Worm (Caenorhabditis elegans): ENCODE results near the gene idpp-7.

idpp-7 gene

DNA sequence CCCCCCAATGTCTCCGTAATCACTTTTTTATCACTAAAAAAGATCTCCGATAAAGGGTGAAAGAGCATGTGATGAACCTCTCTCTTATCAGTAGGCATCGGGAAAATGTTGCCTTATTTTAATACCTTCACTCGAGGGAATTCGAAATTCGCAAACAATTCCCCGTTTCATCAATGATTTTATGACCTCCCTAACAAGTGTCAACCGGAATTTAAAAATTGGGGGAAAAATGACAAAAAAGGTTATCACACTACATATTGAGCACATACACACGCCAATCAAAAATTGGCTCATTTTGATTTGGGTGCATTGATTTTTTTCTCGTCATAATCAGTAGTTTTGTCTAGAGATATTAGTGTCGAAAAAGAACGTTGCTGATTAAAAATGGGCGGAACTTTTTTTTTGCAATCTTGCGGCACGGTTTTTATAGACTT lies 30.0 kb upstream of the idpp-7 start:
- TF ChIP-seq sea-1 (GFP tag; conservative IDR thresholded peaks at IDR 0.05) (0 out of 2 replicates have a peak, but pooled peaks have one; percentile 31), flt-1 (GFP tag; IDR thresholded peaks at IDR 0.05) (no peak)

DNA sequence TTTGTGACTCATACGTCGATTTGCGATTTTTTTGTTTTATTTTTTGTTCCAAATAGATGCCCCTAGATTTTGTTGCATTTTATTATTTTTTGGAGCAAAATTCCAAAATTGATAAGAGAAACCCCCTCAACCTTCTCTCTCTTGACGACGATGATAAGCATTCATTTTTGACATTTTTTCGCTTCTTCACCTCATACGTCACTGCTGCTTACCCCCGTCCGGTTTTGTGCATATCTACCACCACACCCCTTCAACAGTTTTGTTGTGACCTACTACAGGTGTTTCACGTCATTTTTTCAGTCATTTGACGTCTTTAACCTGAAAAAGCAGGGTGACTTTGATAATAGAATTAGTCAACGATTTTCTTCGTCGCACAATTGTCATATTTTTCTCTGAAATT lies 20.9 kb upstream of the idpp-7 start:
- TF ChIP-seq hmbx-1 (tag; optimal IDR thresholded peaks at IDR 0.05) (no peak), flt-1 (GFP tag; IDR thresholded peaks at IDR 0.05) (no peak), pes-1 (GFP tag; IDR thresholded peaks at IDR 0.05) (no peak), sea-1 (GFP tag; conservative IDR thresholded peaks at IDR 0.05) (no peak), hnd-1 (tag; optimal IDR thresholded peaks at IDR 0.05) (no peak), aly-1 (tag; optimal IDR thresholded peaks at IDR 0.05) (no peak), ceh-13 (GFP tag; optimal IDR thresholded peaks at IDR 0.05) (no peak), hmg-4 (GFP tag; optimal IDR thresholded peaks at IDR 0.05) (no peak), ets-7 (tag; optimal IDR thresholded peaks at IDR 0.05) (no peak), tra-4 (tag; optimal IDR thresholded peaks at IDR 0.05) (no peak), B0310.2 (tag; optimal IDR thresholded peaks at IDR 0.05) (no peak)

DNA sequence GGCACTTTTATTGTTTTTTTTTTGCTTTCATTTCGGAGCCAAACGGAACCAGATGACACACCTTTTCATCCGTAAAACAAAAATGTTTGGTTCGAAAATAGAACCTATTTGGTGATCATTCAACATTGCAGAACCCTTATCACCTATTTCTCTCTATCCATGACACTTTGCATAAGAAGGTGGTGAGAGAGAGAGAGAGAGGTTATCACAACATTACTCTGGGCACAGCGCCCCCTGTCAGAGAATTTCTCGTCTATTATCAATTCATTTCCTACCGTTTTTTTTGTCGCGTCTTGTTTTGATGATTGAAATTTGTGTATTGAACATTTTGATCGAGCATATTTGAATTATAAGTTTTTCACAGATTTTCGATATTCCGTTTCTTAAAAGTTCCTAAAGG lies 19.6 kb upstream of the idpp-7 start:
- TF ChIP-seq aly-1 (tag; optimal IDR thresholded peaks at IDR 0.05) (no peak), tbx-11 (GFP tag; IDR thresholded peaks at IDR 0.05) (no peak), ceh-36 (tag; optimal IDR thresholded peaks at IDR 0.05) (no peak), F13C5.2 (tag; optimal IDR thresholded peaks at IDR 0.05) (no peak), hnd-1 (tag; optimal IDR thresholded peaks at IDR 0.05) (no peak), hmbx-1 (tag; optimal IDR thresholded peaks at IDR 0.05) (no peak)

DNA sequence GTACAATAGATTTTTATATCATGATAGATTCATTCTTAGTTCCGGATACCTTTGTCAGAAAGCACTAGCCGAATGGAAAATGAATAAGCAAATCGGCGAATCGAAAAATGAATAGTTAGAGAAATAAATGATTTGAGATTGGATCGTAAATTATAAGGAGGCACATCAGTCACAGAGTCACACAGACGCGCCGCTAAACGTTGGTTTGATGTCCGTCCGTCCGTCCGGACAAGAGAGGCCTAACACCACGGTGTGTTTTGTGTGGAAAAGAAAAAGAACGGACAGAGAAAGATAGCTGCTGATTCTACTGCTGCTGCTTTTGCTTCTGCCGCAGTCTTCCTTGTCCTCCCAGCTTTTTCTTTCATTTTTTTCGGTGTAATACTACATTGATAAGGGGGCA lies 18.8 kb upstream of the idpp-7 start:
- TF ChIP-seq F13C5.2 (tag; optimal IDR thresholded peaks at IDR 0.05) (no peak), ama-1 (optimal IDR thresholded peaks at IDR 0.05) (no peak), ets-7 (tag; optimal IDR thresholded peaks at IDR 0.05) (no peak), hmbx-1 (tag; optimal IDR thresholded peaks at IDR 0.05) (no peak), hmg-4 (GFP tag; optimal IDR thresholded peaks at IDR 0.05) (no peak), ceh-36 (tag; optimal IDR thresholded peaks at IDR 0.05) (no peak), tbx-11 (GFP tag; IDR thresholded peaks at IDR 0.05) (no peak), sea-1 (GFP tag; conservative IDR thresholded peaks at IDR 0.05) (no peak), scrt-1 (GFP tag; IDR thresholded peaks at IDR 0.05) (no peak), flt-1 (GFP tag; IDR thresholded peaks at IDR 0.05) (no peak)

DNA sequence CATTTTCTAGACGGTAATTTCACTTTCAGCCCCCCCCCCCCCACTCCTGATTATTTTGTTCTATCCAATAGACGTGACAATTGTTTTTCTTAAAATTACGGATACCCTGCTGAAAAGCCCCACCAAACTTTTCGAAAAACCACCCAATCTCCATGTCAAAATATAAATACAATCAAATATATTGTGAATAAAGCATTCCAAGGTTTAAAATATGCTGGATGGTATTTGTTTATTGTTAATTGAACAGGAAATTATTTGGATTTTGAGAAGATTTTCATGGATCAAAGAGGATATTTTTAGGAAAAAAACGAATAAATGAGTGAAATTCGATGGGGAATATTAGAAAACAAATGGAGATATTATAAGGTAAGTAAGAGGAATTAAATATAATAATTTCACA lies 16.0 kb upstream of the idpp-7 start, which contains the start of gene C27D8.4:
TSS of gene C27D8.4 (plus strand) at position 301 of the 400 bp plus-strand sequence.
- TF ChIP-seq hmbx-1 (tag; optimal IDR thresholded peaks at IDR 0.05) (no peak), ceh-13 (GFP tag; optimal IDR thresholded peaks at IDR 0.05) (no peak), sea-1 (GFP tag; conservative IDR thresholded peaks at IDR 0.05) (no peak), hnd-1 (tag; optimal IDR thresholded peaks at IDR 0.05) (no peak), B0310.2 (tag; optimal IDR thresholded peaks at IDR 0.05) (no peak), tbx-37 (GFP tag; conservative IDR thresholded peaks at IDR 0.05) (no peak), tbx-11 (GFP tag; IDR thresholded peaks at IDR 0.05) (no peak), F13C5.2 (tag; optimal IDR thresholded peaks at IDR 0.05) (no peak), ceh-36 (tag; optimal IDR thresholded peaks at IDR 0.05) (no peak), ets-7 (tag; optimal IDR thresholded peaks at IDR 0.05) (no peak), flt-1 (GFP tag; IDR thresholded peaks at IDR 0.05) (no peak)

DNA sequence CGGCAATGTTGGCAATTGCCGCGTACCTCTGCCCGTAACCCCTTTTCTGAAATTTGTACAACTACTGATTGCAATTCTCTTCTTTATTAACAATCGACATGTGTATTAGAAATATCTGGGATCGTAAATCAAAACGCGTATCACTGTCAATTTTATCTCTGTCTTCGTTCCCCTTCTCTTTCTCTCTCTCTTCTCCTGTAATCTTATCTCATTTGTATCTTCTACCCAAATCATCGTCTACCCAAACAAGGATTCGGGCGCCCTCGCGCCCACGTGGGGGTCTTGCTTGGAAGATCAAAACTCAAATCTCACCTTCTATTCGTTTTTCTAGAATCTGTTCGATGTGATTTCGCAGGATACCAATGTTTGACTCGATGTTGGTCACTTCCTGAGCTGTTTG lies 8.8 kb upstream of the idpp-7 start, which contains the start of gene C27D8.2:
TSS of gene C27D8.2 (plus strand) at position 222 of the 400 bp plus-strand sequence.
- no peak for TF ChIP-seq aly-1 (tag; optimal IDR thresholded peaks at IDR 0.05)

DNA sequence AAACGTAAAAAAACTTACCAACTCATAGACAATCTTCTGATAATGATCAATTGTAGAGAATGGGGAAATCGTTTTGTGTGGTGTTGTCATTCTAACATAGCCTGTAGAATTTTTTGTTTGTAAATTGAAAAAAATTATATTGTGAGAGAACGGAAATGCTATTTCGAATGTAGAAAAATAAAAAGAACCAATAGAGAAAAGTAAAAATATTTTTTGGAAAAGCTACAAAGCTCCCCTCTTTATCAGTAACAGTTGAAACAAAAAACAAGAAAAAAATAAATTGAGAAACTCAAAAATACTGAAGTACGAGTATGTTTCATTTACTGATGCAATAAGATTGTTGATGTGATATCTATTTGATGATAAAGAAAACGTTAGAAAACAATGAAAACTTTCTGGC lies 8.1 kb upstream of the idpp-7 start, which contains the start of gene C27D8.3:
TSS of gene C27D8.3 (minus strand) at position 101 of the 400 bp plus-strand sequence.
- no peak for TF ChIP-seq flt-1 (GFP tag; IDR thresholded peaks at IDR 0.05)
- TF ChIP-seq ets-7 (tag; optimal IDR thresholded peaks at IDR 0.05) = no peak
- no peak for TF ChIP-seq tbx-11 (GFP tag; IDR thresholded peaks at IDR 0.05)
- TF ChIP-seq hmbx-1 (tag; optimal IDR thresholded peaks at IDR 0.05) = no peak
- no peak for TF ChIP-seq ceh-13 (GFP tag; optimal IDR thresholded peaks at IDR 0.05)
- no peak for TF ChIP-seq B0310.2 (tag; optimal IDR thresholded peaks at IDR 0.05)
- TF ChIP-seq tbx-37 (GFP tag; conservative IDR thresholded peaks at IDR 0.05) = no peak
- TF ChIP-seq F13C5.2 (tag; optimal IDR thresholded peaks at IDR 0.05) = no peak
- no peak for TF ChIP-seq pes-1 (GFP tag; IDR thresholded peaks at IDR 0.05)
- no peak for TF ChIP-seq ama-1 (optimal IDR thresholded peaks at IDR 0.05)
- TF ChIP-seq hmg-4 (GFP tag; optimal IDR thresholded peaks at IDR 0.05) = no peak
- TF ChIP-seq hnd-1 (tag; optimal IDR thresholded peaks at IDR 0.05) = no peak
- TF ChIP-seq ceh-36 (tag; optimal IDR thresholded peaks at IDR 0.05) = no peak
- no peak for TF ChIP-seq scrt-1 (GFP tag; IDR thresholded peaks at IDR 0.05)
- no peak for TF ChIP-seq sea-1 (GFP tag; conservative IDR thresholded peaks at IDR 0.05)

DNA sequence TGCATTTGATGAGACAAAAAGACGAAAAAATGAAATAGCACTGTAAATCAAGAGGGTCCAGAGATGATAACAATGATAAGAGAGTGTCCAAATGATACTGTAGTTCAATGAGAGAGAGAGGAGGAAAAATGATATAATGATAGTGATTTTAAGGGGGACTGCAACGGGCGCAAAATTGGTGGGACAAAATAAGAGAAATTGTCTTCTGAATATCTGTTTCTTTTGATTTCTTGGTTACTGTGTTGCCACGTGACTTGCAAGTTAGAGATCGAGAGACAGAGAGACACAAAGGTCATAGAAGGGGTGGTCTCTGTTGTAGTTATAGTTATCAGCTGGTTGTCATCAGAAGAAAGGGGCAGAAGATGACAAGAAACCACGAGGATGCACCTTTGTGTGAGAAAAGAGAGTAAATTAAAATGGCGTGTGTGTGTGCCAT lies 3.8 kb upstream of the idpp-7 start:
- no peak for TF ChIP-seq ets-7 (tag; optimal IDR thresholded peaks at IDR 0.05)
- no peak for TF ChIP-seq F13C5.2 (tag; optimal IDR thresholded peaks at IDR 0.05)

DNA sequence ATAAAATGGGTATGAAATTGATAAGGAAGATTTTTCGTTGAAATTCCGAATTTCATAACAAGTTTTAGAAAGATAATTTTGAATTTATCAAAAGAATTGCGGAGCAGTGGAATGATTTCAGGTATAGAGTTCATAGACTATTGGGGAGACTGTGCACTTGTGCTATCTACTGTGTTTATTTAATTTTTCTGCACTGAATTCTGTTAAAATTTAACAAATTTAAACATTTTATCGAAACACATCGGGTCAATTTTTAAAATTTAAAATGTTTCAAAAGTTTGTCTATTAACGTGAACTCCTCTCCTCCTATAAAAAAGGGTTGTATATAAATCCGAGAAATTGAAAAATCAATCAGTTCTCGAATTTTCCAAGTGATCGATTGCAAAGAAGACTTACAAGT lies 2.2 kb upstream of the idpp-7 start, which contains the start of gene C27D8.1:
TSS of gene C27D8.1 (plus strand) at position 301 of the 400 bp plus-strand sequence.
- TF ChIP-seq flt-1 (GFP tag; IDR thresholded peaks at IDR 0.05) (no peak), ceh-13 (GFP tag; optimal IDR thresholded peaks at IDR 0.05) (no peak), hmbx-1 (tag; optimal IDR thresholded peaks at IDR 0.05) (no peak)
